Fruit fly (Drosophila melanogaster) whole organism, embryonic: Measurements from ENCODE around the gene CG18131.
A peak's percentile ranks its signal among the peaks of the same experiment; 100 is the strongest.

Experiments
- ATbp ChIP-seq: fragments of 200-800 bp; sonication (Bioruptor generic); optimal IDR thresholded peaks from 2 replicates; lab custom pipeline; 2017; ENCODE audit warnings: missing biosample characterization, mild to moderate bottlenecking, missing genetic modification characterization, missing genetic modification reagents
- Ada2b ChIP-seq: fragments of 200-800 bp; sonication (Bioruptor generic); IDR thresholded peaks from 2 replicates; pipeline ENCODE4 v1.3.6; 2022; ENCODE audit warnings: missing biosample characterization, missing genetic modification characterization
- Blimp-1 ChIP-seq: fragments of 200-800 bp; sonication (Bioruptor generic); optimal IDR thresholded peaks from 3 replicates; lab custom pipeline; 2018; ENCODE audit warnings: missing biosample characterization, missing genetic modification characterization, mild to moderate bottlenecking, moderate library complexity, missing genetic modification reagents
- BtbVII ChIP-seq: fragments of 200-800 bp; sonication (Bioruptor generic); optimal IDR thresholded peaks from 3 replicates; lab custom pipeline; 2017; ENCODE audit warnings: missing biosample characterization, mild to moderate bottlenecking, missing genetic modification characterization
- CG12236 ChIP-seq: fragments of 200-800 bp; sonication (Bioruptor generic); optimal IDR thresholded peaks from 2 replicates; lab custom pipeline; 2016; ENCODE audit warnings: missing biosample characterization, missing genetic modification characterization
- CG12391 ChIP-seq: fragments of 200-800 bp; sonication (Bioruptor generic); optimal IDR thresholded peaks from 3 replicates; lab custom pipeline; 2018; ENCODE audit warnings: missing biosample characterization, mild to moderate bottlenecking, missing genetic modification characterization, moderate library complexity
- CG12744 ChIP-seq: fragments of 200-800 bp; sonication (Bioruptor generic); optimal IDR thresholded peaks from 2 replicates; lab custom pipeline; 2016; ENCODE audit warnings: missing biosample characterization, missing genetic modification characterization
- CG13287 ChIP-seq: fragments of 200-800 bp; sonication (Bioruptor generic); IDR thresholded peaks from 2 replicates; pipeline ENCODE4 v1.3.6; 2022; ENCODE audit warnings: missing biosample characterization, missing genetic modification characterization; ENCODE audit not compliant: partially characterized antibody
- CG13775 ChIP-seq: fragments of 200-800 bp; sonication (Bioruptor generic); optimal IDR thresholded peaks from 3 replicates; lab custom pipeline; 2017; ENCODE audit warnings: missing biosample characterization, mild to moderate bottlenecking, missing genetic modification characterization
- CG13894 ChIP-seq: fragments of 200-800 bp; sonication (Bioruptor generic); optimal IDR thresholded peaks from 3 replicates; lab custom pipeline; 2018; ENCODE audit warnings: missing biosample characterization, mild to moderate bottlenecking, missing genetic modification characterization, moderate library complexity
- CG14860 ChIP-seq: fragments of 200-800 bp; sonication (Bioruptor generic); IDR thresholded peaks from 3 replicates; pipeline ENCODE4 v1.3.6; 2022; ENCODE audit warnings: missing biosample characterization, missing genetic modification characterization; ENCODE audit not compliant: partially characterized antibody
- CG18599 ChIP-seq: fragments of 200-800 bp; sonication (Bioruptor generic); optimal IDR thresholded peaks from 3 replicates; lab custom pipeline; 2017; ENCODE audit warnings: missing biosample characterization, missing genetic modification characterization, mild to moderate bottlenecking, moderate library complexity, missing genetic modification reagents
- CG2875 ChIP-seq: fragments of 200-800 bp; sonication (Bioruptor generic); optimal IDR thresholded peaks from 2 replicates; lab custom pipeline; 2017; ENCODE audit warnings: missing biosample characterization, mild to moderate bottlenecking, missing genetic modification characterization, missing genetic modification reagents
- CG3995 ChIP-seq: fragments of 200-800 bp; sonication (Bioruptor generic); optimal IDR thresholded peaks from 3 replicates; lab custom pipeline; 2016; ENCODE audit warnings: missing biosample characterization, missing genetic modification characterization
- CG5180 ChIP-seq: fragments of 200-800 bp; sonication (Bioruptor generic); optimal IDR thresholded peaks from 3 replicates; lab custom pipeline; 2017; ENCODE audit warnings: missing biosample characterization, missing genetic modification characterization, mild to moderate bottlenecking, moderate library complexity, missing genetic modification reagents
- CG6765 ChIP-seq: fragments of 200-800 bp; sonication (Bioruptor generic); optimal IDR thresholded peaks from 3 replicates; lab custom pipeline; 2017; ENCODE audit warnings: missing biosample characterization, mild to moderate bottlenecking, missing genetic modification characterization
- CG8281 ChIP-seq: fragments of 200-800 bp; sonication (Bioruptor generic); optimal IDR thresholded peaks from 2 replicates; lab custom pipeline; 2018; ENCODE audit warnings: missing biosample characterization, mild to moderate bottlenecking, missing genetic modification characterization, moderate library complexity
- CG9932 ChIP-seq: fragments of 200-800 bp; sonication (Bioruptor generic); IDR thresholded peaks from 2 replicates; pipeline ENCODE4 v1.3.6; 2022; ENCODE audit warnings: missing biosample characterization, missing genetic modification characterization
- Dp ChIP-seq: fragments of 200-800 bp; sonication (Bioruptor generic); optimal IDR thresholded peaks from 2 replicates; lab custom pipeline; 2018; ENCODE audit warnings: missing biosample characterization, mild to moderate bottlenecking, missing genetic modification characterization, moderate library complexity
- Fer3 ChIP-seq: fragments of 200-800 bp; sonication (Bioruptor generic); optimal IDR thresholded peaks from 2 replicates; lab custom pipeline; 2018; ENCODE audit warnings: missing biosample characterization, mild to moderate bottlenecking, missing genetic modification characterization, moderate library complexity
- HHEX ChIP-seq: fragments of 200-800 bp; sonication (Bioruptor generic); optimal IDR thresholded peaks from 3 replicates; lab custom pipeline; 2017; ENCODE audit warnings: missing biosample characterization, mild to moderate bottlenecking, missing genetic modification characterization, missing genetic modification reagents
- HmgD ChIP-seq: fragments of 200-800 bp; sonication (Bioruptor generic); optimal IDR thresholded peaks from 3 replicates; lab custom pipeline; 2016; ENCODE audit warnings: missing biosample characterization, missing genetic modification characterization
- Lpt ChIP-seq: fragments of >200 bp; optimal IDR thresholded peaks from 2 replicates; lab custom pipeline; 2018; ENCODE audit warnings: missing biosample characterization, missing genetic modification characterization
- Mes4 ChIP-seq: fragments of 200-800 bp; sonication (Bioruptor generic); optimal IDR thresholded peaks from 2 replicates; lab custom pipeline; 2016; ENCODE audit warnings: missing biosample characterization, missing genetic modification characterization
- Pdp1 ChIP-seq, 2 experiments: fragments of 200-800 bp; sonication (Bioruptor generic); optimal IDR thresholded peaks; 3 replicates each; lab custom pipeline; 2016; ENCODE audit warnings: missing biosample characterization in 2 of 2, missing genetic modification characterization in 2 of 2, mild to moderate bottlenecking in 1 of 2, moderate library complexity in 1 of 2
- Side ChIP-seq: fragments of 200-800 bp; sonication (Bioruptor generic); optimal IDR thresholded peaks from 2 replicates; lab custom pipeline; 2016; ENCODE audit warnings: missing biosample characterization, missing genetic modification characterization
- Sox100B ChIP-seq: fragments of 200-800 bp; sonication (Bioruptor generic); optimal IDR thresholded peaks from 3 replicates; lab custom pipeline; 2018; ENCODE audit warnings: missing biosample characterization, mild to moderate bottlenecking, missing genetic modification characterization
- Xbp1 ChIP-seq: fragments of 200-800 bp; sonication (Bioruptor generic); optimal IDR thresholded peaks from 3 replicates; lab custom pipeline; 2016; ENCODE audit warnings: missing biosample characterization, mild to moderate bottlenecking, missing genetic modification characterization
- bsh ChIP-seq, 2 experiments: fragments of 200-800 bp; sonication (Bioruptor generic); optimal IDR thresholded peaks; 2 replicates each; lab custom pipeline; 2017 to 2018; ENCODE audit warnings: mild to moderate bottlenecking in 2 of 2, missing biosample characterization in 2 of 2, missing genetic modification characterization in 2 of 2, moderate library complexity in 1 of 2
- croc ChIP-seq: fragments of 200-800 bp; sonication (Bioruptor generic); conservative IDR thresholded peaks from 3 replicates; pipeline ENCODE4 v1.3.6; 2022; ENCODE audit warnings: missing biosample characterization, missing genetic modification characterization
- crp ChIP-seq, 2 experiments: fragments of 200-800 bp; sonication (Bioruptor generic); optimal IDR thresholded peaks; 2 replicates in 1 of 2; 3 replicates in 1 of 2; lab custom pipeline; 2017; ENCODE audit warnings: missing biosample characterization in 2 of 2, missing genetic modification characterization in 2 of 2, mild to moderate bottlenecking in 1 of 2, moderate library complexity in 1 of 2
- hb ChIP-seq: fragments of 200-800 bp; sonication (Bioruptor generic); IDR thresholded peaks from 3 replicates; pipeline ENCODE4 v1.3.6; 2022; ENCODE audit warnings: missing biosample characterization, missing genetic modification characterization; ENCODE audit not compliant: partially characterized antibody
- nom ChIP-seq: fragments of 200-800 bp; sonication (Bioruptor generic); optimal IDR thresholded peaks from 2 replicates; lab custom pipeline; 2017; ENCODE audit warnings: missing biosample characterization, missing genetic modification characterization, mild to moderate bottlenecking, moderate library complexity, missing genetic modification reagents
- oc ChIP-seq: fragments of 200-800 bp; sonication (Bioruptor generic); optimal IDR thresholded peaks from 2 replicates; lab custom pipeline; 2018; ENCODE audit warnings: missing biosample characterization, mild to moderate bottlenecking, missing genetic modification characterization, moderate library complexity
- otp ChIP-seq: fragments of 200-800 bp; sonication (Bioruptor generic); IDR thresholded peaks from 3 replicates; pipeline ENCODE4, ENCODE4 v1.3.6; 2022; ENCODE audit warnings: missing biosample characterization, missing genetic modification characterization
- phol ChIP-seq: fragments of 200-800 bp; sonication (Bioruptor generic); optimal IDR thresholded peaks from 3 replicates; lab custom pipeline; 2018; ENCODE audit warnings: missing biosample characterization, mild to moderate bottlenecking, missing genetic modification characterization, moderate library complexity
- ranshi ChIP-seq: fragments of 200-800 bp; sonication (Bioruptor generic); IDR thresholded peaks from 2 replicates; pipeline ENCODE4 v1.3.6; 2022; ENCODE audit warnings: missing biosample characterization, missing genetic modification characterization
- salm ChIP-seq: fragments of 200-800 bp; sonication (Bioruptor generic); optimal IDR thresholded peaks from 2 replicates; lab custom pipeline; 2018; ENCODE audit warnings: missing biosample characterization, mild to moderate bottlenecking, missing genetic modification characterization
- sc ChIP-seq, 3 experiments: fragments of >200 bp in 2 of 3; fragments of 200-800 bp in 1 of 3; sonication (Bioruptor generic) in 1 of 3; optimal IDR thresholded peaks; 2 replicates in 2 of 3; 3 replicates in 1 of 3; lab custom pipeline; 2017; ENCODE audit warnings: mild to moderate bottlenecking in 1 of 3, missing biosample characterization in 1 of 3, missing genetic modification characterization in 1 of 3, missing genetic modification reagents in 1 of 3
- seq ChIP-seq: fragments of 200-800 bp; sonication (Bioruptor generic); IDR thresholded peaks from 2 replicates; pipeline ENCODE4 v1.3.6; 2022; ENCODE audit warnings: missing biosample characterization, missing genetic modification characterization
- slbo ChIP-seq: fragments of 200-800 bp; sonication (Bioruptor generic); IDR thresholded peaks from 2 replicates; pipeline ENCODE4 v1.3.6; 2022; ENCODE audit warnings: missing biosample characterization, missing genetic modification characterization
- so ChIP-seq: fragments of 200-800 bp; sonication (Bioruptor generic); IDR thresholded peaks from 3 replicates; pipeline ENCODE4 v1.3.6; 2022; ENCODE audit warnings: missing biosample characterization, missing genetic modification characterization
- ssp ChIP-seq: fragments of 200-800 bp; sonication (Bioruptor generic); IDR thresholded peaks from 2 replicates; pipeline ENCODE4 v1.3.6; 2022; ENCODE audit warnings: missing biosample characterization, missing genetic modification characterization
- toy ChIP-seq: fragments of 200-800 bp; sonication (Bioruptor generic); IDR thresholded peaks from 2 replicates; pipeline ENCODE4 v1.3.6; 2022; ENCODE audit warnings: missing biosample characterization, missing genetic modification characterization
- tup ChIP-seq: fragments of 200-800 bp; sonication (Bioruptor generic); optimal IDR thresholded peaks from 2 replicates; lab custom pipeline; 2016; ENCODE audit warnings: missing biosample characterization, mild to moderate bottlenecking, missing genetic modification characterization, moderate library complexity
- tx ChIP-seq: fragments of 200-800 bp; sonication (Bioruptor generic); optimal IDR thresholded peaks from 2 replicates; lab custom pipeline; 2016; ENCODE audit warnings: missing biosample characterization, missing genetic modification characterization
- wek ChIP-seq: fragments of 200-800 bp; sonication (Bioruptor generic); optimal IDR thresholded peaks from 3 replicates; lab custom pipeline; 2018; ENCODE audit warnings: missing biosample characterization, mild to moderate bottlenecking, missing genetic modification characterization, moderate library complexity
- zf30C ChIP-seq: fragments of 200-800 bp; sonication (Bioruptor generic); optimal IDR thresholded peaks from 3 replicates; lab custom pipeline; 2018; ENCODE audit warnings: missing biosample characterization, mild to moderate bottlenecking, missing genetic modification characterization

Gene CG18131

dm6 chr2L:1462136-1462535 lies 38.3 kb downstream of the CG18131 start (continued):
- TF ChIP-seq CG2875 (GFP tag; lab: Kevin White, UChicago) (peak; percentile 38), seq (GFP tag; lab: Robert Waterston, UW) (no peak), nom (GFP tag; lab: Kevin White, UChicago) (no peak), CG8281 (no peak), HmgD (GFP tag; lab: Kevin White, UChicago) (peak; percentile 17), BtbVII (GFP tag; lab: Kevin White, UChicago) (no peak), CG12391 (tag; lab: Kevin White, UChicago) (peak; percentile 79), CG12236 (peak; percentile 54), CG6765 (GFP tag; lab: Kevin White, UChicago) (no peak), sc (optimal IDR thresholded peaks at IDR 0.05; lab: Kevin White, UChicago) (no peak), sc (GFP tag; optimal IDR thresholded peaks at IDR 0.05; lab: Kevin White, UChicago) (peak; percentile 34), wek (GFP tag; lab: Kevin White, UChicago) (no peak), CG5180 (GFP tag; lab: Kevin White, UChicago) (peak; percentile 82), CG14860 (peak; percentile 70), Sox100B (GFP tag; lab: Kevin White, UChicago) (no peak), hb (GFP tag; lab: Robert Waterston, UW) (peak; percentile 69; the same call in 2 of the 3 replicates), Mes4 (GFP tag; lab: Kevin White, UChicago) (peak; percentile 34), ranshi (peak; percentile 53; the same call in 1 of the 2 replicates), croc (peak; percentile 69), zf30C (GFP tag; lab: Kevin White, UChicago) (no peak), oc (no peak), CG13775 (GFP tag; lab: Kevin White, UChicago) (peak; percentile 65), Lpt (GFP tag; lab: Kevin White, UChicago) (no peak), Side (GFP tag; lab: Kevin White, UChicago) (peak; percentile 11), phol (tag; lab: Kevin White, UChicago) (peak; percentile 48), Xbp1 (GFP tag; lab: Kevin White, UChicago) (peak; percentile 43), crp (GFP tag; optimal IDR thresholded peaks at IDR 0.05; lab: Kevin White, UChicago) (no peak), CG12744 (GFP tag; lab: Kevin White, UChicago) (no peak), so (GFP tag; lab: Robert Waterston, UW) (peak; percentile 54; the same call in 1 of the 3 replicates), ssp (GFP tag; lab: Robert Waterston, UW) (peak; percentile 51), Pdp1 (GFP tag; optimal IDR thresholded peaks at IDR 0.05; lab: Kevin White, UChicago) (peak; percentile 18 to 46), toy (GFP tag; lab: Robert Waterston, UW) (no peak), CG13894 (tag; lab: Kevin White, UChicago) (no peak), otp (peak; percentile 79; the same call in 2 of the 3 replicates), salm (tag; lab: Kevin White, UChicago) (no peak), Ada2b (0 out of 2 replicates have a peak, but pooled peaks have one; percentile 19), tx (GFP tag; lab: Kevin White, UChicago) (no peak), bsh (GFP tag; optimal IDR thresholded peaks at IDR 0.05; lab: Kevin White, UChicago) (peak in 1 of 2 experiments; percentile 62), CG18599 (GFP tag; lab: Kevin White, UChicago) (no peak), Blimp-1 (GFP tag; lab: Kevin White, UChicago) (peak; percentile 37), slbo (GFP tag; lab: Robert Waterston, UW) (0 out of 2 replicates have a peak, but pooled peaks have one; percentile 5), HHEX (GFP tag; lab: Kevin White, UChicago) (no peak), CG9932 (GFP tag; lab: Robert Waterston, UW) (no peak), CG13287 (GFP tag; lab: Robert Waterston, UW) (0 out of 2 replicates have a peak, but pooled peaks have one; percentile 22), Fer3 (tag; lab: Kevin White, UChicago) (no peak), CG3995 (no peak), tup (GFP tag; lab: Kevin White, UChicago) (no peak), ATbp (GFP tag; lab: Kevin White, UChicago) (peak; percentile 11), Dp (GFP tag; lab: Kevin White, UChicago) (no peak)
